Fruit fly (Drosophila melanogaster): ENCODE measurements around the gene Polr1E.

The Polr1E gene

dm6 chr3R:18296084-18296483 lies 5.4 kb downstream of the Polr1E start:
- TF ChIP-seq CG17801 (GFP tag; optimal IDR thresholded peaks at IDR 0.05; ENCODE audit: partially characterized antibody), result no peak

dm6 chr3R:18295262-18295944 lies 6.1 kb downstream of the Polr1E start:
- no peak for TF ChIP-seq CG17801 (GFP tag; optimal IDR thresholded peaks at IDR 0.05; ENCODE audit: partially characterized antibody)

dm6 chr3R:18294488-18294887 lies 7.0 kb downstream of the Polr1E start:
- no peak for TF ChIP-seq CG17801 (GFP tag; optimal IDR thresholded peaks at IDR 0.05; ENCODE audit: partially characterized antibody)

dm6 chr3R:18292371-18292770 lies 9.2 kb downstream of the Polr1E start:
- TF ChIP-seq CG17801 (GFP tag; optimal IDR thresholded peaks at IDR 0.05; ENCODE audit: partially characterized antibody), result no peak

- TF ChIP-seq CG17801 (GFP tag; optimal IDR thresholded peaks at IDR 0.05; ENCODE audit: partially characterized antibody), result no peak
Measured at dm6 chr3R:18291831-18292230, 9.7 kb downstream of the Polr1E start.

- TF ChIP-seq CG17801 (GFP tag; optimal IDR thresholded peaks at IDR 0.05; ENCODE audit: partially characterized antibody), result no peak
Measured at dm6 chr3R:18288677-18289076, 12.9 kb downstream of the Polr1E start, which contains the start of gene CG7131. Gene CG7131, minus strand, starts transcription at chr3R:18288777.

- TF ChIP-seq CG17801 (GFP tag; optimal IDR thresholded peaks at IDR 0.05; ENCODE audit: partially characterized antibody), result no peak
Measured at dm6 chr3R:18283441-18283840, 18.1 kb downstream of the Polr1E start, which contains the start of the genes CG14312 and CG8064. Gene CG14312, minus strand, starts transcription at chr3R:18283528. Gene CG8064, plus strand, starts transcription at chr3R:18283660.

- no peak for TF ChIP-seq CG17801 (GFP tag; optimal IDR thresholded peaks at IDR 0.05; ENCODE audit: partially characterized antibody)
Measured at dm6 chr3R:18280866-18281473, 20.6 kb downstream of the Polr1E start.

- no peak for TF ChIP-seq CG17801 (GFP tag; optimal IDR thresholded peaks at IDR 0.05; ENCODE audit: partially characterized antibody)
Measured at dm6 chr3R:18280133-18280532, 21.4 kb downstream of the Polr1E start.

- no peak for TF ChIP-seq CG17801 (GFP tag; optimal IDR thresholded peaks at IDR 0.05; ENCODE audit: partially characterized antibody)
Measured at dm6 chr3R:18279494-18279893, 22.0 kb downstream of the Polr1E start, which contains the start of gene CG7142. Gene CG7142, minus strand, starts transcription at chr3R:18279522.

- TF ChIP-seq CG17801 (GFP tag; optimal IDR thresholded peaks at IDR 0.05; ENCODE audit: partially characterized antibody), result no peak
Measured at dm6 chr3R:18277406-18277805, 24.1 kb downstream of the Polr1E start.

- no peak for TF ChIP-seq CG17801 (GFP tag; optimal IDR thresholded peaks at IDR 0.05; ENCODE audit: partially characterized antibody)
Measured at dm6 chr3R:18276688-18277087, 24.8 kb downstream of the Polr1E start.

dm6 chr3R:18275113-18275782 lies 26.3 kb downstream of the Polr1E start:
- TF ChIP-seq CG17801 (GFP tag; optimal IDR thresholded peaks at IDR 0.05; ENCODE audit: partially characterized antibody), result no peak

dm6 chr3R:18274328-18275098 lies 27.0 kb downstream of the Polr1E start, which contains the start of the genes Vps39 and eIF1A:
Gene Vps39, minus strand, starts transcription at chr3R:18274446.
Gene eIF1A, plus strand, starts transcription at chr3R:18274665.
- TF ChIP-seq CG17801 (GFP tag; optimal IDR thresholded peaks at IDR 0.05; ENCODE audit: partially characterized antibody), result peak; percentile 40

- no peak for TF ChIP-seq CG17801 (GFP tag; optimal IDR thresholded peaks at IDR 0.05; ENCODE audit: partially characterized antibody)
Measured at dm6 chr3R:18269744-18270348, 31.7 kb downstream of the Polr1E start.

All from ovary, adult (tissue).